Worm (Caenorhabditis elegans): ENCODE results near the gene acer-1.

Gene acer-1

ce11 chrII:6926488-6926887 is 36.3 kb upstream of the acer-1 start (continued):
- TF ChIP-seq lsy-12 (tag; optimal IDR thresholded peaks at IDR 0.05) (peak; percentile 33), pha-4 (tag; optimal IDR thresholded peaks at IDR 0.05) (peak; percentile 68), snpc-4 (tag; optimal IDR thresholded peaks at IDR 0.05) (peak; percentile 72), skn-1 (tag; optimal IDR thresholded peaks at IDR 0.05) (peak; percentile 79), nhr-28 (tag; optimal IDR thresholded peaks at IDR 0.05) (no peak), nfya-1 (tag; optimal IDR thresholded peaks at IDR 0.05; ENCODE audit: insufficient read depth) (peak; percentile 79), fkh-10 (GFP tag; optimal IDR thresholded peaks at IDR 0.05) (peak; percentile 44), ztf-4 (tag; optimal IDR thresholded peaks at IDR 0.05) (no peak), nhr-67 (tag; optimal IDR thresholded peaks at IDR 0.05) (no peak), sea-2 (GFP tag; optimal IDR thresholded peaks at IDR 0.05) (no peak), lin-15B (tag; optimal IDR thresholded peaks at IDR 0.05) (peak; percentile 38), aly-2 (tag; optimal IDR thresholded peaks at IDR 0.05) (no peak), jun-1 (tag; optimal IDR thresholded peaks at IDR 0.05) (peak; percentile 88), nhr-23 (tag; optimal IDR thresholded peaks at IDR 0.05) (peak; percentile 46), ceh-9 (tag; optimal IDR thresholded peaks at IDR 0.05) (no peak), lin-39 (tag; optimal IDR thresholded peaks at IDR 0.05) (peak; percentile 60), nhr-43 (tag; optimal IDR thresholded peaks at IDR 0.05; ENCODE audit: poor library complexity, severe bottlenecking) (no peak), daf-12 (tag; optimal IDR thresholded peaks at IDR 0.05) (no peak), elt-2 (tag; optimal IDR thresholded peaks at IDR 0.05) (peak; percentile 92), pqm-1 (tag; optimal IDR thresholded peaks at IDR 0.05) (peak; percentile 56)

DNA sequence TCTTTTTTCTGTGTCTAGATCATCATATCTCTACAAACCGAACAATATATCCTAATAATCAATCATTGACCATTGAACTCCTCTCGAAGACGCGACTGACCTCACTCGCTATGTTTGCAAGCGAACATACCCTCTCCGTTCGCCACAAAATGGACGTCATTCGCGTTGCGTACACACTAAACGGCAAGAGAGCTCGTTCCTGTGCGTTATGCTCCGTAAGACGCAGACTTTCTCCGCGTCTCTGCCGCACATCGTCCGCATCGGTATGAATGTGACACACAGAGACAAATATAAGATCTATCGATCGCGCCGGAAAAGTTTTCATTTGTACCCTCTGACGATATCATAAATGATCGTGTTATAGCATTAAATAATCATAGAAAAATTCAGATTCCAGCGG is 35.9 kb upstream of the acer-1 start:
- no peak for TF ChIP-seq elt-1 (tag; optimal IDR thresholded peaks at IDR 0.05)

DNA sequence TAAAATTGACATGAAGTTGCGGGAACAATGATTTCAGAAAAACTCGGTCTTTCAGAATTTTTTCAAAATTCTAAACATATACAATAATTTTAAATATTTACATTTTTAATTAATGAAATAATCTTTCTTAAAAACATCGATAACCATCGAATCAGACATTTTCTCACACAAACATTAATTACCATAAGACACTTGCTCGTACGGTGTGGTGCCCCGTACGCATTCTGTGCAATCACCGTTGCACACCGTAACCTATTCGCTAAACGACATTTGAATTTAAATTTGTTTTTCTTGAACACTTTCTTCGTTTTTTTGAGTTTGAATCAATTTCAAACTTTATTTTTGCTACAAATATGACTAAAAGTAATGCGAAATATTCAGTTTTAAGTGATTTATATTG is 33.6 kb upstream of the acer-1 start:
- TF ChIP-seq pqm-1 (tag; optimal IDR thresholded peaks at IDR 0.05) (no peak), R02D3.7 (tag; optimal IDR thresholded peaks at IDR 0.05) (no peak)

DNA sequence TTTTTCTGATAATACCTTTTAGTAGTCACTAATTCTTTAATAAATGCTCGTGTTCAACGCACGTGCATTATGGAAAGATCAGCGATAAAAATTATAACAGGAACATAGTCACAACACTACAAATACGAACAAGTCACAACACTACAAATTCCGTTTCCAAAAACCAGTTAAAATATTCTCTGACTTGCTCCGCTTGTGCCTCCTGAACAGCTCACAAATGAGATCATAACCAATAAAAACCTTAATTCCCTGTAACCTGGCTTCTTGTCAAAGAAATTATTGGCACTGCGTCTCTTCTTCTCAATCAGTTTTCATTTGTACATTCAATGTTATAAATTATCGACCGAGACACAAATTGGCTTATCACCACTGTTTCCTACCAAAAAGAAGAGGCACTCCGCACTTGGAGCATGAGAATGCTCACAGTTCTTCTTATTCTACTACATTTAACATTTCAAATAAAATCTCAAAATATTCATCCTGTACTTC is 29.2 kb upstream of the acer-1 start, which contains the start of gene B0252.1:
Gene B0252.1 (plus strand): TSS at position 318 of the 489 bp plus-strand sequence.
- TF ChIP-seq nhr-76 (tag; optimal IDR thresholded peaks at IDR 0.05): no peak
- peak; percentile 65 for TF ChIP-seq elt-2 (tag; optimal IDR thresholded peaks at IDR 0.05)
- TF ChIP-seq pqm-1 (tag; optimal IDR thresholded peaks at IDR 0.05): peak; percentile 26

DNA sequence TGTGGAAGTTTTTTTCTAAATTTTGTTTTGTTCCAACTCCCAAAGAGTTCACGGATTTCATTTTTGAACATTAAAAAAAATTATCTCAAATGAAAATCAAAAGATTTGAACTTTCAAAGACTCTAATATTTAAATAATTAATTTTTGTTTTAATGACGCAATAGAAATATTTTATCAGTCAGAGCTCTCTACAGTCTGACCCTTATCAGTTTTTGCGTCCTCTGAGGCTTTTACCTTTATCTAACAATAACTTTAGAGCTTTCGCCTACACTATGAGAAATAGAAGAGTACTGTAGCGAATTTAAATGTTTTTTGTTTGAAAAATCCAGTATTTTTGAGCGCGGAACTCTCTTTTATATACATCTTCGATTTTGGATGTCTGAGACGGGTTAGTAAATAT is 28.7 kb upstream of the acer-1 start, which contains the start of gene B0252.5:
Gene B0252.5 (minus strand): TSS at position 17 of the 400 bp plus-strand sequence.
- TF ChIP-seq fkh-10 (GFP tag; optimal IDR thresholded peaks at IDR 0.05) (no peak), elt-2 (tag; optimal IDR thresholded peaks at IDR 0.05) (peak; percentile 55), pqm-1 (tag; optimal IDR thresholded peaks at IDR 0.05) (peak; percentile 9), nhr-77 (tag; optimal IDR thresholded peaks at IDR 0.05) (no peak)

DNA sequence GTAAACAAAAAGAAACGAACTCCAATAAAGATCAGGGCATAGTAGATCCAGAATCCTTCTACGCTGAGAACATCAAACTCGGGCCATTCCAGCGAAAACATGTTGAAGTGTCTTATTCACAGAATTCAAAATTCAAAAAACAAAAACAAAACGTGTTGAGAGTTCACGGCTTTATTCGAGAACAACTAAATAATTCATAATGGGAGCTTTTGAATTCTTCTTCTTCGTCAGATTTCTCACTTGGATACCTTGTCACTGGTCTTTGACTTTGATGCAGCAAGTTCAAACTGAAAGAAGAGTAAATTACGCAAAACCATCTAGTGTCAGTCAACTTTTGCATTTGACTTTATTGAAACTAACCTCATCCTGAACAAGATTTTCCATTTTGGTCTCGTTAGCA is 27.5 kb upstream of the acer-1 start, which contains the start of gene B0252.11:
Gene B0252.11 (minus strand): TSS at position 101 of the 400 bp plus-strand sequence.
- TF ChIP-seq ceh-82 (tag; optimal IDR thresholded peaks at IDR 0.05) (no peak), lin-15B (tag; optimal IDR thresholded peaks at IDR 0.05) (no peak), ceh-16 (tag; optimal IDR thresholded peaks at IDR 0.05) (no peak), nhr-237 (tag; optimal IDR thresholded peaks at IDR 0.05) (no peak), lin-39 (tag; optimal IDR thresholded peaks at IDR 0.05) (no peak), aly-2 (tag; optimal IDR thresholded peaks at IDR 0.05) (no peak), mml-1 (tag; optimal IDR thresholded peaks at IDR 0.05) (no peak), tbx-2 (tag; optimal IDR thresholded peaks at IDR 0.05) (no peak), nhr-43 (tag; optimal IDR thresholded peaks at IDR 0.05; ENCODE audit: poor library complexity, severe bottlenecking) (no peak), zag-1 (tag; optimal IDR thresholded peaks at IDR 0.05) (no peak), nhr-25 (tag; optimal IDR thresholded peaks at IDR 0.05) (no peak)

DNA sequence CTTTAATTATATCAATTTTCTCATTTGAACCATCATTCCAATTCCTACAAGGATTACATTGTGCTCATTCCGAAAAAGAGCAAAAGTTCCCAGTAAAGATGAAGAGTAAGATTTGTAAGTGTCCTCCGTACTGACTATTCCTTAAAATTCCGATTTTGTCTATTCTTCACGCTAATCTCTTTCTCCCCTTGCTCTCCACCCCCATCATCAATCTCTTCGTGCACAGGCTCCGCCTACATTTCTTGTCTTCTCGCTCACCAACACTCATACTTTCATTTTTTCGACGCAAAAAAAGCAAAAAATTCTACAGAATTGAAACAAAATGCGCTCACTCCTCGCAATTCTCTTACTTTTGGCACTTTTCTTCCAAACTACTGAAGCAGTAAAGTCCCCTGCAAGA is 25.7 kb upstream of the acer-1 start, which contains the start of gene B0252.8:
Gene B0252.8 (plus strand): TSS at position 292 of the 400 bp plus-strand sequence.
- peak; percentile 71 for TF ChIP-seq lin-39 (tag; optimal IDR thresholded peaks at IDR 0.05)
- no peak for TF ChIP-seq mml-1 (tag; optimal IDR thresholded peaks at IDR 0.05)

All from whole organism, L3 larva.